Fruit fly (Drosophila melanogaster) whole organism: ENCODE data around the gene NPFR.

Experiments used
- CG8478 ChIP-seq: fragments of >200 bp; optimal IDR thresholded peaks from 2 replicates; lab custom pipeline; 2018; ENCODE audit warnings: inconsistent platforms
- usp ChIP-seq: fragments of >200 bp; optimal IDR thresholded peaks from 2 replicates; lab custom pipeline; 2017; ENCODE audit warnings: missing biosample characterization, missing genetic modification characterization, mixed read lengths

DNA sequence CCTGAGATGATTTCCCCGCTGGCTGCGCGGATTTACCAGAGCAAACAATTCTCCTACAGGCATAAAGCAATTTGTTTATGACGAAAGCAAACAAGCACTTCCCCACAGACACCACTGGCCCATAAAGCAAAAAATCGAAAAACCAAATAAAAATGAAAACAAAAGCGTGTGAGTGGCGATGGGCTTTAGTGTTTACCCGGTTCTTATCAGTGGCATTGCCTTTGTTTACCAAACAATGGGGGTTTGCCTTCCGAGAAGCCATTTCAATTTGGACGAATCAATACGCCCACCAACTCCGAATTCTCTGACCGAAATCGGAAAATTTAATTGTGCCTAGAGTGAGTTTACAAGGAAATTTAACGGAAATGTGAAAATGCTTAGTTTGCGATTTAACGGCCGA is 4.6 kb upstream of the NPFR start:
- TF ChIP-seq usp (GFP tag; lab: Kevin White, UChicago) (no peak), CG8478 (lab: Kevin White, UChicago) (no peak)
